Fruit fly (Drosophila melanogaster) whole organism, embryonic: ENCODE results near the gene DnaJ-H.
A peak's percentile ranks its signal among the peaks of the same experiment; 100 is the strongest.

Experiments
- Abd-B ChIP-seq: fragments of 200-800 bp; sonication (Bioruptor generic); optimal IDR thresholded peaks from 2 replicates; lab custom pipeline; 2018; ENCODE audit warnings: missing biosample characterization, mild to moderate bottlenecking, missing genetic modification characterization, moderate library complexity
- CG10431 ChIP-seq: fragments of 200-800 bp; sonication (Bioruptor generic); optimal IDR thresholded peaks from 3 replicates; lab custom pipeline; 2018; ENCODE audit warnings: missing biosample characterization, mild to moderate bottlenecking, missing genetic modification characterization
- CG10565 ChIP-seq: fragments of 200-800 bp; sonication (Bioruptor generic); optimal IDR thresholded peaks from 3 replicates; lab custom pipeline; 2016; ENCODE audit warnings: missing biosample characterization, mild to moderate bottlenecking, missing genetic modification characterization
- CG10654 ChIP-seq: fragments of 200-800 bp; sonication (Bioruptor generic); optimal IDR thresholded peaks from 2 replicates; lab custom pipeline; 2016; ENCODE audit warnings: missing biosample characterization, missing genetic modification characterization
- CG11456 ChIP-seq: fragments of 200-800 bp; sonication (Bioruptor generic); IDR thresholded peaks from 3 replicates; pipeline ENCODE4 v1.3.6; 2022; ENCODE audit warnings: missing biosample characterization, missing genetic modification characterization
- CG11723 ChIP-seq: fragments of 200-800 bp; sonication (Bioruptor generic); optimal IDR thresholded peaks from 2 replicates; lab custom pipeline; 2017; ENCODE audit warnings: missing biosample characterization, mild to moderate bottlenecking, missing genetic modification characterization
- CG12219 ChIP-seq: fragments of 200-800 bp; sonication (Bioruptor generic); optimal IDR thresholded peaks from 3 replicates; lab custom pipeline; 2018; ENCODE audit warnings: missing biosample characterization, mild to moderate bottlenecking, missing genetic modification characterization
- CG13775 ChIP-seq: fragments of 200-800 bp; sonication (Bioruptor generic); optimal IDR thresholded peaks from 3 replicates; lab custom pipeline; 2017; ENCODE audit warnings: missing biosample characterization, mild to moderate bottlenecking, missing genetic modification characterization
- CG1602 ChIP-seq: fragments of 200-800 bp; sonication (Bioruptor generic); optimal IDR thresholded peaks from 3 replicates; lab custom pipeline; 2016; ENCODE audit warnings: missing biosample characterization, missing genetic modification characterization
- CG17385 ChIP-seq: fragments of 200-800 bp; sonication (Bioruptor generic); optimal IDR thresholded peaks from 3 replicates; lab custom pipeline; 2018; ENCODE audit warnings: missing biosample characterization, mild to moderate bottlenecking, missing genetic modification characterization
- CG1832 ChIP-seq: fragments of 200-800 bp; sonication (Bioruptor generic); optimal IDR thresholded peaks from 2 replicates; lab custom pipeline; 2017; ENCODE audit warnings: missing biosample characterization, mild to moderate bottlenecking, missing genetic modification characterization, inconsistent platforms
- CG32532 ChIP-seq: fragments of 200-800 bp; sonication (Bioruptor generic); IDR thresholded peaks from 2 replicates; pipeline ENCODE4 v1.3.6; 2022; ENCODE audit warnings: missing biosample characterization, missing genetic modification characterization
- CG32767 ChIP-seq: fragments of 200-800 bp; sonication (Bioruptor generic); IDR thresholded peaks from 2 replicates; pipeline ENCODE4 v1.3.6; 2022; ENCODE audit warnings: missing biosample characterization, missing genetic modification characterization
- CG5245 ChIP-seq: fragments of 200-800 bp; sonication (Bioruptor generic); optimal IDR thresholded peaks from 3 replicates; lab custom pipeline; 2016; ENCODE audit warnings: missing biosample characterization, missing genetic modification characterization
- CG6272 ChIP-seq: fragments of 200-800 bp; sonication (Bioruptor generic); IDR thresholded peaks from 2 replicates; pipeline ENCODE4 v1.3.6; 2022; ENCODE audit warnings: missing biosample characterization, missing genetic modification characterization
- CG6791 ChIP-seq: fragments of 200-800 bp; sonication (Bioruptor generic); IDR thresholded peaks from 3 replicates; pipeline ENCODE4 v1.3.6; 2022; ENCODE audit warnings: missing biosample characterization, missing genetic modification characterization; ENCODE audit not compliant: partially characterized antibody
- CG7271 ChIP-seq: fragments of 200-800 bp; sonication (Bioruptor generic); optimal IDR thresholded peaks from 2 replicates; lab custom pipeline; 2018; ENCODE audit warnings: missing biosample characterization, mild to moderate bottlenecking, missing genetic modification characterization, moderate library complexity
- CG7357 ChIP-seq: fragments of 200-800 bp; sonication (Bioruptor generic); IDR thresholded peaks from 3 replicates; pipeline ENCODE4 v1.3.6; 2022; ENCODE audit warnings: missing biosample characterization, missing genetic modification characterization
- CG9609 ChIP-seq: fragments of 200-800 bp; sonication (Bioruptor generic); optimal IDR thresholded peaks from 3 replicates; lab custom pipeline; 2016; ENCODE audit warnings: missing biosample characterization, missing genetic modification characterization
- CG9817 ChIP-seq: fragments of 200-800 bp; sonication (Bioruptor generic); optimal IDR thresholded peaks from 2 replicates; lab custom pipeline; 2018; ENCODE audit warnings: missing biosample characterization, mild to moderate bottlenecking, missing genetic modification characterization, moderate library complexity
- Camta ChIP-seq: fragments of 200-800 bp; sonication (Bioruptor generic); optimal IDR thresholded peaks from 2 replicates; lab custom pipeline; 2016; ENCODE audit warnings: missing biosample characterization, missing genetic modification characterization
- Dbx ChIP-seq: fragments of 200-800 bp; sonication (Bioruptor generic); IDR thresholded peaks from 3 replicates; pipeline ENCODE4 v1.3.6; 2022; ENCODE audit warnings: missing biosample characterization, missing genetic modification characterization
- E2f1 ChIP-seq: fragments of 200-800 bp; sonication (Bioruptor generic); IDR thresholded peaks from 2 replicates; pipeline ENCODE4 v1.3.6; 2022; ENCODE audit warnings: missing biosample characterization, missing genetic modification characterization
- Hey ChIP-seq: fragments of 200-800 bp; sonication (Bioruptor generic); optimal IDR thresholded peaks from 3 replicates; lab custom pipeline; 2018; ENCODE audit warnings: missing biosample characterization, mild to moderate bottlenecking, missing genetic modification characterization
- Jarid2 ChIP-seq: fragments of 200-800 bp; sonication (Bioruptor generic); optimal IDR thresholded peaks from 3 replicates; lab custom pipeline; 2017; ENCODE audit warnings: mild to moderate bottlenecking, missing biosample characterization, missing genetic modification reagents, missing genetic modification characterization
- MTF-1 ChIP-seq: fragments of 200-800 bp; sonication (Bioruptor generic); optimal IDR thresholded peaks from 2 replicates; lab custom pipeline; 2018; ENCODE audit warnings: missing biosample characterization, mild to moderate bottlenecking, missing genetic modification characterization, borderline replicate concordance
- NC2β ChIP-seq: fragments of 200-800 bp; sonication (Bioruptor generic); optimal IDR thresholded peaks from 2 replicates; lab custom pipeline; 2016; ENCODE audit warnings: missing biosample characterization, missing genetic modification characterization
- Neu2 ChIP-seq: fragments of 200-800 bp; sonication (Bioruptor generic); optimal IDR thresholded peaks from 3 replicates; lab custom pipeline; 2016; ENCODE audit warnings: missing biosample characterization, missing genetic modification characterization, borderline replicate concordance
- Poxn ChIP-seq: fragments of 200-800 bp; sonication (Bioruptor generic); IDR thresholded peaks from 2 replicates; pipeline ENCODE4 v1.3.6; 2022; ENCODE audit warnings: missing biosample characterization, missing genetic modification characterization
- Rfx ChIP-seq: fragments of 200-800 bp; sonication (Bioruptor generic); IDR thresholded peaks from 2 replicates; pipeline ENCODE4 v1.3.6; 2022; ENCODE audit warnings: missing biosample characterization, missing genetic modification characterization
- Sry-β ChIP-seq: fragments of 200-800 bp; sonication (Bioruptor generic); optimal IDR thresholded peaks from 2 replicates; lab custom pipeline; 2018; ENCODE audit warnings: missing biosample characterization, mild to moderate bottlenecking, missing genetic modification characterization, moderate library complexity
- Sry-δ ChIP-seq: fragments of 200-800 bp; sonication (Bioruptor generic); optimal IDR thresholded peaks from 2 replicates; lab custom pipeline; 2016; ENCODE audit warnings: missing biosample characterization, missing genetic modification characterization
- Trl ChIP-seq, 3 experiments: fragments of >200 bp in 2 of 3; fragments of 200-800 bp in 1 of 3; sonication (Bioruptor generic) in 1 of 3; optimal IDR thresholded peaks; 2 replicates in 1 of 3; 3 replicates in 2 of 3; lab custom pipeline; 2016 to 2017; ENCODE audit warnings: missing biosample characterization in 1 of 3, missing genetic modification characterization in 1 of 3
- ab ChIP-seq: fragments of 200-800 bp; sonication (Bioruptor generic); optimal IDR thresholded peaks from 2 replicates; lab custom pipeline; 2016; ENCODE audit warnings: missing biosample characterization, missing genetic modification characterization
- bbx ChIP-seq: fragments of 200-800 bp; sonication (Bioruptor generic); IDR thresholded peaks from 2 replicates; pipeline ENCODE4 v1.3.6; 2022; ENCODE audit warnings: missing biosample characterization, missing genetic modification characterization; ENCODE audit not compliant: partially characterized antibody
- cato ChIP-seq: fragments of 200-800 bp; sonication (Bioruptor generic); optimal IDR thresholded peaks from 2 replicates; lab custom pipeline; 2016; ENCODE audit warnings: missing biosample characterization, missing genetic modification characterization, borderline replicate concordance
- crp ChIP-seq, 2 experiments: fragments of 200-800 bp; sonication (Bioruptor generic); optimal IDR thresholded peaks; 2 replicates in 1 of 2; 3 replicates in 1 of 2; lab custom pipeline; 2017; ENCODE audit warnings: missing biosample characterization in 2 of 2, missing genetic modification characterization in 2 of 2, mild to moderate bottlenecking in 1 of 2, moderate library complexity in 1 of 2
- ems ChIP-seq: fragments of 200-800 bp; sonication (Bioruptor generic); optimal IDR thresholded peaks from 3 replicates; lab custom pipeline; 2016; ENCODE audit warnings: missing biosample characterization, missing genetic modification characterization
- ewg ChIP-seq: fragments of 200-800 bp; sonication (Bioruptor generic); optimal IDR thresholded peaks from 3 replicates; lab custom pipeline; 2017; ENCODE audit warnings: mild to moderate bottlenecking, missing biosample characterization, missing genetic modification reagents, missing genetic modification characterization
- fd102C ChIP-seq: fragments of 200-800 bp; sonication (Bioruptor generic); optimal IDR thresholded peaks from 2 replicates; lab custom pipeline; 2018; ENCODE audit warnings: missing biosample characterization, mild to moderate bottlenecking, missing genetic modification characterization, moderate library complexity
- lmd ChIP-seq: fragments of 200-800 bp; sonication (Bioruptor generic); IDR thresholded peaks from 2 replicates; pipeline ENCODE4 v1.3.6; 2022; ENCODE audit warnings: missing biosample characterization, missing genetic modification characterization
- mld ChIP-seq: fragments of 200-800 bp; sonication (Bioruptor generic); IDR thresholded peaks from 3 replicates; pipeline ENCODE4 v1.3.6; 2022; ENCODE audit warnings: missing biosample characterization, missing genetic modification characterization; ENCODE audit not compliant: partially characterized antibody
- onecut ChIP-seq: fragments of 200-800 bp; sonication (Bioruptor generic); IDR thresholded peaks from 2 replicates; pipeline ENCODE4 v1.3.6; 2022; ENCODE audit warnings: missing biosample characterization, missing genetic modification characterization
- sd ChIP-seq: fragments of 200-800 bp; sonication (Bioruptor generic); optimal IDR thresholded peaks from 3 replicates; lab custom pipeline; 2018; ENCODE audit warnings: missing biosample characterization, mild to moderate bottlenecking, missing genetic modification characterization, moderate library complexity
- sob ChIP-seq: fragments of 200-800 bp; sonication (Bioruptor generic); IDR thresholded peaks from 2 replicates; pipeline ENCODE4 v1.3.6; 2022; ENCODE audit warnings: missing biosample characterization, missing genetic modification characterization
- ssp ChIP-seq: fragments of 200-800 bp; sonication (Bioruptor generic); IDR thresholded peaks from 2 replicates; pipeline ENCODE4 v1.3.6; 2022; ENCODE audit warnings: missing biosample characterization, missing genetic modification characterization
- tna ChIP-seq: fragments of 200-800 bp; sonication (Bioruptor generic); IDR thresholded peaks from 2 replicates; pipeline ENCODE4 v1.3.6; 2022; ENCODE audit warnings: missing biosample characterization, missing genetic modification characterization; ENCODE audit not compliant: partially characterized antibody
- toy ChIP-seq: fragments of 200-800 bp; sonication (Bioruptor generic); IDR thresholded peaks from 2 replicates; pipeline ENCODE4 v1.3.6; 2022; ENCODE audit warnings: missing biosample characterization, missing genetic modification characterization
- wor ChIP-seq: fragments of 200-800 bp; sonication (Bioruptor generic); IDR thresholded peaks from 2 replicates; pipeline ENCODE4 v1.3.6; 2022; ENCODE audit warnings: missing biosample characterization, missing genetic modification characterization

DnaJ-H gene

dm6 chr2L:13176701-13177249, 10.9 kb upstream of the DnaJ-H start, which contains the start of the genes Sfmbt and CG5439 (continued):
- TF ChIP-seq ewg (GFP tag; lab: Kevin White, UChicago) (peak; percentile 90), tna (GFP tag; lab: Robert Waterston, UW) (no peak), CG10654 (GFP tag; lab: Kevin White, UChicago) (peak; percentile 67), sob (GFP tag; lab: Robert Waterston, UW) (peak; percentile 81), CG32532 (GFP tag; lab: Robert Waterston, UW) (peak; percentile 77), CG17385 (no peak), ab (peak; percentile 54), CG1602 (GFP tag; lab: Kevin White, UChicago) (peak; percentile 83), sd (tag; lab: Kevin White, UChicago) (no peak), CG1832 (GFP tag; lab: Kevin White, UChicago) (no peak), CG11723 (GFP tag; lab: Kevin White, UChicago) (no peak), Camta (GFP tag; lab: Kevin White, UChicago) (peak; percentile 79), CG32767 (GFP tag; lab: Robert Waterston, UW) (no peak), Sry-β (GFP tag; lab: Kevin White, UChicago) (peak; percentile 80), CG5245 (peak; percentile 55), wor (GFP tag; lab: Robert Waterston, UW) (0 out of 2 replicates have a peak, but pooled peaks have one; percentile 28), CG9817 (tag; lab: Kevin White, UChicago) (peak; percentile 80), CG10565 (no peak), Jarid2 (no peak), mld (GFP tag; lab: Robert Waterston, UW) (0 out of 3 replicates have a peak, but pooled peaks have one; percentile 38), Poxn (GFP tag; lab: Robert Waterston, UW) (no peak; the same call in 1 of the 2 replicates), crp (GFP tag; optimal IDR thresholded peaks at IDR 0.05; lab: Kevin White, UChicago) (peak in 1 of 2 experiments; percentile 69), lmd (GFP tag; lab: Robert Waterston, UW) (peak; percentile 75), CG6791 (GFP tag; lab: Robert Waterston, UW) (0 out of 3 replicates have a peak, but pooled peaks have one; percentile 35), Hey (tag; lab: Kevin White, UChicago) (no peak), Neu2 (no peak), CG10431 (GFP tag; lab: Kevin White, UChicago) (no peak), ssp (GFP tag; lab: Robert Waterston, UW) (peak; percentile 72), CG7271 (tag; lab: Kevin White, UChicago) (no peak), Sry-δ (GFP tag; lab: Kevin White, UChicago) (peak; percentile 68), Trl (optimal IDR thresholded peaks at IDR 0.05; lab: Kevin White, UChicago) (no peak), Trl (GFP tag; optimal IDR thresholded peaks at IDR 0.05; lab: Kevin White, UChicago) (peak; percentile 82), E2f1 (peak; percentile 61), CG13775 (peak; percentile 88), ems (GFP tag; lab: Kevin White, UChicago) (peak; percentile 75), NC2β (peak; percentile 57), Abd-B (GFP tag; lab: Kevin White, UChicago) (no peak), cato (GFP tag; lab: Kevin White, UChicago) (peak; percentile 65), bbx (no peak), CG11456 (peak; percentile 81), Rfx (peak; percentile 77), fd102C (GFP tag; lab: Kevin White, UChicago) (no peak), Dbx (GFP tag; lab: Robert Waterston, UW) (peak; percentile 87), CG12219 (GFP tag; lab: Kevin White, UChicago) (no peak), CG9609 (GFP tag; lab: Kevin White, UChicago) (peak; percentile 78), toy (GFP tag; lab: Robert Waterston, UW) (no peak), CG7357 (GFP tag; lab: Robert Waterston, UW) (peak; percentile 56; the same call in 1 of the 3 replicates), CG6272 (GFP tag; lab: Robert Waterston, UW) (peak; percentile 77), MTF-1 (GFP tag; lab: Kevin White, UChicago) (no peak), onecut (GFP tag; lab: Robert Waterston, UW) (peak; percentile 42; the same call in 1 of the 2 replicates)
